Worm (Caenorhabditis elegans): ENCODE data around the gene C02F4.4.

DNA sequence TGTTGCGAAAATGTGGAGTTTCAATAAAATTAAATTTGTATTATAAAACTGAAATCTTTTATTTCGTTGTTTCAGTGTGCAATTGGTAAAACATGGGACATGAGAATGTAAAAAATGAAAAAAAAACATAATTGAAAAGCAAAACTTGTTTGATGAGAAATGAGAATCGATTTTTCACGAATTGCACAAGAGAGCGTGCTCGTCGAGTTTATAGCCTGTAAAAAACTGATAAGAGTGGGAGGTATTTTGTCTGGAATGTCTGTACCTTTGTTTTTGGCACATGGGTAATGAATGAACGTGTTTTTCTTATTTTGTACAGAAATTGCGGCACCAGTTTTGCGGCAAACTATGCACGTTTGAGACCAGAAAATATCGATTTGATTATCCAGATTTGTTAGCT is 32.4 kb downstream of the C02F4.4 start:
- TF ChIP-seq M03D4.4 (tag; optimal IDR thresholded peaks at IDR 0.05) (no peak), pha-4 (tag; optimal IDR thresholded peaks at IDR 0.05) (no peak), ceh-83 (GFP tag; optimal IDR thresholded peaks at IDR 0.05) (no peak), blmp-1 (tag; optimal IDR thresholded peaks at IDR 0.05) (no peak), elt-3 (tag; optimal IDR thresholded peaks at IDR 0.05) (no peak), nhr-76 (tag; optimal IDR thresholded peaks at IDR 0.05) (no peak), nhr-237 (tag; optimal IDR thresholded peaks at IDR 0.05) (no peak), nhr-28 (tag; optimal IDR thresholded peaks at IDR 0.05) (no peak), unc-39 (tag; optimal IDR thresholded peaks at IDR 0.05) (no peak), ztf-11 (tag; optimal IDR thresholded peaks at IDR 0.05) (no peak), ces-1 (GFP tag; optimal IDR thresholded peaks at IDR 0.05) (no peak)

All from whole organism, mixed stage, embryonic.